Worm (Caenorhabditis elegans) whole organism, midembryonic: ENCODE measurements around the gene F46H5.2.

Experiments used
- T22C8.4 ChIP-seq: fragments of 200-800 bp; sonication (Bioruptor generic); IDR thresholded peaks from 2 replicates; pipeline ENCODE4 v1.3.6; 2022; ENCODE audit warnings: missing genetic modification characterization, missing compliant biosample characterization
- cog-1 ChIP-seq: sonication (generic microtip); optimal IDR thresholded peaks from 2 replicates; lab custom pipeline; 2016; ENCODE audit warnings: missing genetic modification characterization, missing compliant biosample characterization
- flt-1 ChIP-seq: fragments of 200-800 bp; sonication (Bioruptor generic); IDR thresholded peaks from 2 replicates; pipeline ENCODE4 v1.3.6; 2022; ENCODE audit warnings: missing genetic modification characterization, missing compliant biosample characterization
- klf-2 ChIP-seq: fragments of 200-800 bp; sonication (Bioruptor generic); conservative IDR thresholded peaks from 2 replicates; pipeline ENCODE4 v1.3.6; 2022; ENCODE audit warnings: missing genetic modification reagents, missing genetic modification characterization, missing compliant biosample characterization
- med-1 ChIP-seq: sonication (generic microtip); optimal IDR thresholded peaks from 2 replicates; lab custom pipeline; 2017; ENCODE audit warnings: missing genetic modification characterization, mild to moderate bottlenecking, missing compliant biosample characterization, antibody characterized with exemption, missing genetic modification reagents; ENCODE audit not compliant: insufficient read depth
- ref-1 ChIP-seq: fragments of 200-800 bp; sonication (Bioruptor generic); conservative IDR thresholded peaks from 2 replicates; pipeline ENCODE4 v1.3.6; 2022; ENCODE audit warnings: missing genetic modification reagents, missing genetic modification characterization, missing compliant biosample characterization
- tab-1 ChIP-seq: fragments of 200-800 bp; sonication (Bioruptor generic); IDR thresholded peaks from 2 replicates; pipeline ENCODE4 v1.3.6; 2022; ENCODE audit warnings: missing genetic modification characterization, missing compliant biosample characterization
- ztf-23 ChIP-seq: fragments of 200-800 bp; sonication (Bioruptor generic); IDR thresholded peaks from 2 replicates; pipeline ENCODE4 v1.3.6; 2022; ENCODE audit warnings: missing genetic modification reagents, missing genetic modification characterization, missing compliant biosample characterization
- ztf-29 ChIP-seq: fragments of 200-800 bp; sonication (Bioruptor generic); IDR thresholded peaks from 2 replicates; pipeline ENCODE4 v1.3.6; 2022; ENCODE audit warnings: missing genetic modification reagents, missing genetic modification characterization, missing compliant biosample characterization

F46H5.2 gene

DNA sequence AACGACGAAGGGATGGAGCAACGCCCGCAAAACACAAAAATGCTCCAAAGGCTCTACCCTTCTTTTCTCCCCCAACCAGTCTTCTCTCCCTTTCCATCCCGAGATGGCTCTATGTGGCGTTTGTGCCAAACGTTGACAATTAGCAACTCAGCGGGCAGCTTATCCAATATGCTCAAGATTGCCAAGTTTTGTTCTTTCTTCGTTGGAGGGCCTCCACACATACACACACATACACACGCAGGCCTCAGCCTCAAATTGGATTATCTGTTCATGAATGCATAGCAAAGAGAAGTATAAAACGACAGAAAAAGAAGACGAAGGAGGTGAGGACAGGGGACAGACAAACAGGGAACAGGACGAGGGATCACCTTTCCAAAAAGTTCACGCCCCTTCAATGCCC lies 15.9 kb downstream of the F46H5.2 start:
- TF ChIP-seq flt-1 (GFP tag; lab: Robert Waterston, UW): no peak
- no peak for TF ChIP-seq ref-1

ce11 chrX:7283136-7283535 lies 17.7 kb downstream of the F46H5.2 start:
- TF ChIP-seq med-1 (GFP tag; lab: Kevin White, UChicago) (no peak), flt-1 (GFP tag; lab: Robert Waterston, UW) (no peak), ref-1 (no peak)

ce11 chrX:7284724-7285184 lies 19.3 kb downstream of the F46H5.2 start:
- no peak for TF ChIP-seq ztf-29 (GFP tag; lab: Robert Waterston, UW)
- TF ChIP-seq tab-1 (GFP tag; lab: Robert Waterston, UW): no peak
- no peak for TF ChIP-seq ref-1
- TF ChIP-seq med-1 (GFP tag; lab: Kevin White, UChicago): no peak
- no peak for TF ChIP-seq klf-2 (GFP tag; lab: Robert Waterston, UW)
- TF ChIP-seq T22C8.4 (GFP tag; lab: Robert Waterston, UW): no peak
- TF ChIP-seq flt-1 (GFP tag; lab: Robert Waterston, UW): no peak
- no peak for TF ChIP-seq ztf-23 (GFP tag; lab: Robert Waterston, UW)
- TF ChIP-seq cog-1 (tag; lab: Kevin White, UChicago): no peak

DNA sequence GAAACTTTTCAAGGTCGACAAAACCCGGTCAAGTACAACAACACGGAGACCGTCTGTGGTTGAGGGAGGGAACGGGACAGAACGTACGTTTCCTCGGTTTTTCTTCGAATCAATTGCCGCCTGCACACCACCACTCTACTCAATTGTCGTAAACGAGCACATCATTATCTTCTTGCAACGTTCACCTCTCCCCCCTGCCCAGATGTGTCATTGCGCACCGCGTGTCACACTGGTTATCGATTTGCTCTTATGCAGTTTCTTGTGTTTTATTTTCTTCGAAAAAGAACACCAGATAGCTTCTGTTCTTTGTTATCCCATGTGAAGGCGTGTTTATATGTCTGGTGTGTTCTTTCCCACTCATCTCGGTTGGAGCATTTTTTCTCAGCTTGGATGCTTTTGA lies 24.1 kb downstream of the F46H5.2 start:
- TF ChIP-seq flt-1 (GFP tag; lab: Robert Waterston, UW): no peak
- TF ChIP-seq klf-2 (GFP tag; lab: Robert Waterston, UW): no peak
- TF ChIP-seq tab-1 (GFP tag; lab: Robert Waterston, UW): no peak
- TF ChIP-seq cog-1 (tag; lab: Kevin White, UChicago): no peak
- no peak for TF ChIP-seq ref-1
- no peak for TF ChIP-seq med-1 (GFP tag; lab: Kevin White, UChicago)
- TF ChIP-seq ztf-29 (GFP tag; lab: Robert Waterston, UW): no peak
- no peak for TF ChIP-seq ztf-23 (GFP tag; lab: Robert Waterston, UW)
- TF ChIP-seq T22C8.4 (GFP tag; lab: Robert Waterston, UW): no peak

DNA sequence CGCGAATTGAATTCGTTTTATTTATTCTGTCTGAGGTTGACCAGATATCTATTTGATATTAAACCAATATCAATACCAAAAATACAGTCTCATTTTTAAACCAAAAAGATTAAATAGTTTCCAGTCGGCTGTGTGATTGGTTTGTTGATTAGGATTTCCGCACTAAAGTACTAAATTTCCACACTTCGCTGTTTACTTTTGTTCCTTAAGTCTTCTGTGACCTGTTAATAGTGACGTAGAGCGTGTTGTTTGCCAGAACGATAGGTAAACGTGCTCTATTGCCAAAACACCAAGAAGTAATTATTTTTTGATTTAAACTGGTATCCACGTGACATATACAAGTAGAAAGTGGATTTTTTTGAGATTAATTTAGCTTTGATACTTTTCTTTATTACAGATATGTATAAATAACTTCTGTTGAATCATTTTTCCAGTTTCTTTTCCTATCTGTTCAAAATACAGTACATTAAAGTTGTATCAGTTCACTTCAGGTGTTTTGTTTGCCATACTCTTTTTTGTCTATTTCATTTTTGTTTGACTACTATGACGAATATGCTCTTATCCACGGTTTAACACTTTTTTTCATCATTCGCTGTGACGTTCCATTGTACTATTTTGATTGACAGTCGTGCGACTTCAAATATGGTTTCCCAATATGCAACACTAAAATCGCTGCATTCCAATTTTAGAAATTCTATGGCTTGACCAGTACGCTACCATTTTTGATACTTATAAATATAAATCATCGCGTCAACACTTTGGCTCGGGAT lies 25.6 kb downstream of the F46H5.2 start:
- no peak for TF ChIP-seq T22C8.4 (GFP tag; lab: Robert Waterston, UW)
- TF ChIP-seq med-1 (GFP tag; lab: Kevin White, UChicago): no peak
- no peak for TF ChIP-seq cog-1 (tag; lab: Kevin White, UChicago)
- no peak for TF ChIP-seq flt-1 (GFP tag; lab: Robert Waterston, UW)
- TF ChIP-seq ztf-29 (GFP tag; lab: Robert Waterston, UW): no peak
- TF ChIP-seq klf-2 (GFP tag; lab: Robert Waterston, UW): no peak
- no peak for TF ChIP-seq ref-1
- no peak for TF ChIP-seq ztf-23 (GFP tag; lab: Robert Waterston, UW)
- TF ChIP-seq tab-1 (GFP tag; lab: Robert Waterston, UW): no peak

ce11 chrX:7291810-7292209 lies 26.4 kb downstream of the F46H5.2 start, which contains the start of gene lron-7:
Gene lron-7, plus strand, starts transcription at chrX:7292132.
- TF ChIP-seq tab-1 (GFP tag; lab: Robert Waterston, UW) (no peak), T22C8.4 (GFP tag; lab: Robert Waterston, UW) (no peak), klf-2 (GFP tag; lab: Robert Waterston, UW) (no peak), med-1 (GFP tag; lab: Kevin White, UChicago) (no peak), ztf-23 (GFP tag; lab: Robert Waterston, UW) (no peak), flt-1 (GFP tag; lab: Robert Waterston, UW) (no peak)

DNA sequence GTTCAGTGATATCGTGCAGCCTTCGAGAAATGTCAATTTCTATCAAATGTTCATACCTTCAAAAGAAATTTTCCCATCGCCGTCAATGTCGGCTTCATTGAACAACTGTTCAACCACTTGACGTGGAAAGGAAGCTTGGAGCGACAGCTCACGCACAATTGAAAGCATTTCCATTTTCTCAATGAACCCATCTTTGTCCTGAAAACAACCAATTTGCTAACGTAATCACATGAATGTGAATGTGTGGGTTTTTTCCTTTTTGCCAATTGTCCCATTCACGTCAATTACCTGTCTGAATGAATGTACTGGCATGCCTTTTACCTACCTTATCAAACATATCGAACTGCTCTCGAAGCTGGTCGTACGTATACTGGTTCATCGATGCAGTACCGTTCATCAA lies 30.9 kb downstream of the F46H5.2 start:
- TF ChIP-seq ref-1 (no peak), klf-2 (GFP tag; lab: Robert Waterston, UW) (no peak), ztf-29 (GFP tag; lab: Robert Waterston, UW) (no peak), med-1 (GFP tag; lab: Kevin White, UChicago) (no peak), tab-1 (GFP tag; lab: Robert Waterston, UW) (no peak), cog-1 (tag; lab: Kevin White, UChicago) (no peak), T22C8.4 (GFP tag; lab: Robert Waterston, UW) (no peak)

DNA sequence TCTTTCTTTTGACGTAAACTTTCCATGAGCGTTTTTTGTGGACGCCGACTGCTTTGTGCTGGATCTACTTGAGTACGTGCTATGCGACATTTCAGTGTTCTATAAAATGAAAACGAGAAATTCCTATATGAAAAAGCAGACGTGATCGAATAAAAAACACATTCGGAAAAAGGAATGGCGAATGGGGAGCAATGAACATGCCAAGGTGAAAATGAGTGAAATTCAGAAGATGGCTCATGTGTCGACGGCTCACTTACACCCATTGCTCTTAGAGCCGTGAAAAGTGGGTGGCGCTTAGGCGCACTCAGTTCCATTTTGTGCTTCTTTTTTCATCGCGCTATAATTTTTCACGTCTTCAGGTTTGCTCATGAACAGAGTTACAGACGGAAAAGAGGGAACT lies 33.2 kb downstream of the F46H5.2 start, which contains the start of gene K03A1.4:
K03A1.4 (minus strand) TSS at position 101 of the 400 bp plus-strand sequence.
- TF ChIP-seq ztf-29 (GFP tag; lab: Robert Waterston, UW): no peak
- TF ChIP-seq med-1 (GFP tag; lab: Kevin White, UChicago): no peak

DNA sequence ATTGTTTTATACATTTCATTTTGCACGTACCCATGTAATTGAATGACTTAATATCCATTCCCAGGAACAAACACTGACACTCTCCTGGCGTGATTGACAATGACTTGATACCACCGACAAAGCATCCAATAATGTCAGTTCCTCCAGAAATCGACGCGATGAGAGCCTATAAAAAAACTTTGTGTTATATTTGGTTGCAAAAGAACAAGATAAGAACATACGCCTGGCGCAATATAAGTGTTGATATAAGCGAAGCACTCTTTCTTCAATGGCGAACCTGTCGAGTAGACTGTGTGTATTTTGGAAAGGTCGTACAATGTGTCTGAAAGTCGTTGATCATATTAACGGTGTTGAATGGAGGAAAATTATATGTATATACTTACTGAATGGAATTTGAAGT lies 37.7 kb downstream of the F46H5.2 start:
- TF ChIP-seq T22C8.4 (GFP tag; lab: Robert Waterston, UW): no peak
- no peak for TF ChIP-seq klf-2 (GFP tag; lab: Robert Waterston, UW)
- no peak for TF ChIP-seq ztf-29 (GFP tag; lab: Robert Waterston, UW)
- TF ChIP-seq cog-1 (tag; lab: Kevin White, UChicago): no peak
- TF ChIP-seq med-1 (GFP tag; lab: Kevin White, UChicago): no peak
- no peak for TF ChIP-seq flt-1 (GFP tag; lab: Robert Waterston, UW)
- TF ChIP-seq ref-1: no peak
